Worm (Caenorhabditis elegans) whole organism, early embryonic: Measurements from ENCODE around the gene Y66D12A.19.

Source experiments
- B0310.2 ChIP-seq: sonication (generic microtip); optimal IDR thresholded peaks from 2 replicates; lab custom pipeline; 2016; ENCODE audit warnings: mild to moderate bottlenecking, missing genetic modification characterization, missing compliant biosample characterization
- F13C5.2 ChIP-seq: sonication (generic microtip); optimal IDR thresholded peaks from 2 replicates; lab custom pipeline; 2017; ENCODE audit warnings: mild to moderate bottlenecking, missing genetic modification characterization, inconsistent platforms, missing compliant biosample characterization
- aly-1 ChIP-seq: sonication (generic microtip); optimal IDR thresholded peaks from 2 replicates; lab custom pipeline; 2016; ENCODE audit warnings: missing genetic modification characterization, missing compliant biosample characterization
- ama-1 ChIP-seq: fragments of 150-350 bp; optimal IDR thresholded peaks from 2 replicates; lab custom pipeline; 2014
- ceh-13 ChIP-seq: fragments of 200-800 bp; sonication (Bioruptor generic); optimal IDR thresholded peaks from 2 replicates; lab custom pipeline; 2018; ENCODE audit warnings: mild to moderate bottlenecking, missing genetic modification characterization, missing compliant biosample characterization
- ceh-36 ChIP-seq: sonication (generic microtip); optimal IDR thresholded peaks from 2 replicates; lab custom pipeline; 2016; ENCODE audit warnings: missing genetic modification characterization, inconsistent platforms, missing compliant biosample characterization
- ets-7 ChIP-seq: sonication (generic microtip); optimal IDR thresholded peaks from 2 replicates; lab custom pipeline; 2016; ENCODE audit warnings: missing genotype, missing genetic modification characterization, missing compliant biosample characterization
- flt-1 ChIP-seq: fragments of 200-800 bp; sonication (Bioruptor generic); IDR thresholded peaks from 2 replicates; pipeline ENCODE4 v1.3.6; 2022; ENCODE audit warnings: missing genetic modification characterization, missing compliant biosample characterization
- hmbx-1 ChIP-seq: sonication (generic microtip); optimal IDR thresholded peaks from 2 replicates; lab custom pipeline; 2016; ENCODE audit warnings: mild to moderate bottlenecking, missing genetic modification characterization, missing compliant biosample characterization
- hmg-4 ChIP-seq: fragments of 200-800 bp; sonication (Bioruptor generic); optimal IDR thresholded peaks from 2 replicates; lab custom pipeline; 2018; ENCODE audit warnings: mild to moderate bottlenecking, missing genetic modification characterization, missing compliant biosample characterization
- hnd-1 ChIP-seq: sonication (generic microtip); optimal IDR thresholded peaks from 2 replicates; lab custom pipeline; 2016; ENCODE audit warnings: missing genetic modification characterization, missing compliant biosample characterization
- pes-1 ChIP-seq: fragments of 200-800 bp; sonication (Bioruptor generic); IDR thresholded peaks from 2 replicates; pipeline ENCODE4 v1.3.6; 2022; ENCODE audit warnings: missing genetic modification reagents, missing genetic modification characterization, missing compliant biosample characterization
- scrt-1 ChIP-seq: fragments of 200-800 bp; sonication (Bioruptor generic); IDR thresholded peaks from 2 replicates; pipeline ENCODE4 v1.3.6; 2022; ENCODE audit warnings: missing genetic modification characterization, missing compliant biosample characterization
- sea-1 ChIP-seq: fragments of 200-800 bp; sonication (Bioruptor generic); conservative IDR thresholded peaks from 2 replicates; pipeline ENCODE4 v1.3.6; 2022; ENCODE audit warnings: missing genetic modification characterization, missing compliant biosample characterization
- tbx-11 ChIP-seq: fragments of 200-800 bp; sonication (Bioruptor generic); IDR thresholded peaks from 2 replicates; pipeline ENCODE4 v1.3.6; 2022; ENCODE audit warnings: missing genetic modification characterization, missing compliant biosample characterization
- tbx-37 ChIP-seq: fragments of 200-800 bp; sonication (Bioruptor generic); conservative IDR thresholded peaks from 2 replicates; pipeline ENCODE4 v1.3.6; 2022; ENCODE audit warnings: missing genetic modification reagents, missing genetic modification characterization, missing compliant biosample characterization
- tra-4 ChIP-seq: sonication (generic microtip); optimal IDR thresholded peaks from 2 replicates; lab custom pipeline; 2017; ENCODE audit warnings: missing genetic modification characterization, missing compliant biosample characterization

Gene Y66D12A.19

ce11 chrIII:11508816-11509215 lies at the start of gene Y66D12A.19:
TSS of gene Y66D12A.19 (plus strand) at chrIII:11509081.
- TF ChIP-seq ceh-36 (tag; lab: Kevin White, UChicago) (no peak), pes-1 (GFP tag; lab: Robert Waterston, UW) (0 out of 2 replicates have a peak, but pooled peaks have one; percentile 34)

ce11 chrIII:11459802-11460201 lies 49.1 kb upstream of the Y66D12A.19 start:
- TF ChIP-seq flt-1 (GFP tag; lab: Robert Waterston, UW) (no peak), F13C5.2 (tag; lab: Kevin White, UChicago) (no peak), ceh-36 (tag; lab: Kevin White, UChicago) (peak; percentile 75), ets-7 (tag; lab: Kevin White, UChicago) (no peak)

ce11 chrIII:11462332-11462731 lies 46.5 kb upstream of the Y66D12A.19 start:
- TF ChIP-seq ama-1 (lab: Kevin White, UChicago) (no peak), flt-1 (GFP tag; lab: Robert Waterston, UW) (no peak), ets-7 (tag; lab: Kevin White, UChicago) (no peak), scrt-1 (no peak), hmbx-1 (tag; lab: Kevin White, UChicago) (no peak), sea-1 (GFP tag; lab: Robert Waterston, UW) (no peak), ceh-36 (tag; lab: Kevin White, UChicago) (no peak), hnd-1 (no peak), tra-4 (no peak)

- no peak for TF ChIP-seq hnd-1
- TF ChIP-seq ets-7 (tag; lab: Kevin White, UChicago) = no peak
- TF ChIP-seq tbx-11 (GFP tag; lab: Robert Waterston, UW) = 0 out of 2 replicates have a peak, but pooled peaks have one; percentile 15
- 0 out of 2 replicates have a peak, but pooled peaks have one; percentile 31 for TF ChIP-seq pes-1 (GFP tag; lab: Robert Waterston, UW)
- 0 out of 2 replicates have a peak, but pooled peaks have one; percentile 33 for TF ChIP-seq sea-1 (GFP tag; lab: Robert Waterston, UW)
Measured at ce11 chrIII:11463726-11464125, 45.2 kb upstream of the Y66D12A.19 start.

ce11 chrIII:11465394-11465948 lies 43.4 kb upstream of the Y66D12A.19 start:
- TF ChIP-seq tra-4 (no peak), hnd-1 (no peak), pes-1 (GFP tag; lab: Robert Waterston, UW) (0 out of 2 replicates have a peak, but pooled peaks have one; percentile 41), ceh-13 (GFP tag; lab: Kevin White, UChicago) (no peak), aly-1 (tag; lab: Kevin White, UChicago) (no peak)

- TF ChIP-seq aly-1 (tag; lab: Kevin White, UChicago) (peak; percentile 54), B0310.2 (no peak)
Measured at ce11 chrIII:11466420-11467188, 42.3 kb upstream of the Y66D12A.19 start.

- TF ChIP-seq hmbx-1 (tag; lab: Kevin White, UChicago) = no peak
- no peak for TF ChIP-seq hnd-1
- TF ChIP-seq aly-1 (tag; lab: Kevin White, UChicago) = no peak
- TF ChIP-seq tbx-37 (GFP tag; lab: Robert Waterston, UW) = no peak
- TF ChIP-seq tra-4 = no peak
- 0 out of 2 replicates have a peak, but pooled peaks have one; percentile 31 for TF ChIP-seq scrt-1
- no peak for TF ChIP-seq ceh-13 (GFP tag; lab: Kevin White, UChicago)
- no peak for TF ChIP-seq ets-7 (tag; lab: Kevin White, UChicago)
- no peak for TF ChIP-seq F13C5.2 (tag; lab: Kevin White, UChicago)
- no peak for TF ChIP-seq B0310.2
- TF ChIP-seq hmg-4 (GFP tag; lab: Kevin White, UChicago) = peak; percentile 35
- no peak for TF ChIP-seq ama-1 (lab: Kevin White, UChicago)
- TF ChIP-seq flt-1 (GFP tag; lab: Robert Waterston, UW) = no peak
- no peak for TF ChIP-seq tbx-11 (GFP tag; lab: Robert Waterston, UW)
- 0 out of 2 replicates have a peak, but pooled peaks have one; percentile 17 for TF ChIP-seq sea-1 (GFP tag; lab: Robert Waterston, UW)
- TF ChIP-seq pes-1 (GFP tag; lab: Robert Waterston, UW) = no peak; the same call in 1 of the 2 replicates
- no peak for TF ChIP-seq ceh-36 (tag; lab: Kevin White, UChicago)
Measured at ce11 chrIII:11467631-11468481, 41.0 kb upstream of the Y66D12A.19 start.

- TF ChIP-seq scrt-1 (no peak), ets-7 (tag; lab: Kevin White, UChicago) (no peak), ceh-36 (tag; lab: Kevin White, UChicago) (no peak), ceh-13 (GFP tag; lab: Kevin White, UChicago) (no peak), aly-1 (tag; lab: Kevin White, UChicago) (no peak), flt-1 (GFP tag; lab: Robert Waterston, UW) (no peak), F13C5.2 (tag; lab: Kevin White, UChicago) (no peak)
Measured at ce11 chrIII:11470311-11470858, 38.5 kb upstream of the Y66D12A.19 start, which contains the start of gene bed-2. TSS of gene bed-2 (minus strand) at chrIII:11470808.
